Worm (Caenorhabditis elegans): ENCODE measurements around the gene str-252.

The str-252 gene

DNA sequence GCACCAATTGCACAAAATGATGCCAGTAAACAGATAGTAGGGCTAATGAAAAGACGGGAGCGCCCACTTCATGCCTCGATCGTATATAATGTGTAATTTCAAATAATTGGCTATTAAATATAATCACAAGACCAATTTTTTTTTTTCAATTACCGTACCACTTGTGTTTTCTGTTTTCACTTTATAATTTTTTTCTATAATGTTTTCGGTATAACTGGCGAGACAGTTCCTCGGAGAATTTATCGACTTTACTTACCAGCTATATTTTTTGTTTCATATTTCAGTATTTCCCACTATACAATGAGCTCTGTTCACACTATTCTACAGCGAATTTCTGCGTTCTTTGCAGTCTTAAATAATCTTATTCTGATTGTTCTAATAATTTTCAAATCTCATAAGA is at the start of gene str-252:
str-252 (plus strand) TSS at position 301 of the 400 bp plus-strand sequence.
- TF ChIP-seq unc-62 (GFP tag; optimal IDR thresholded peaks at IDR 0.05) = no peak

DNA sequence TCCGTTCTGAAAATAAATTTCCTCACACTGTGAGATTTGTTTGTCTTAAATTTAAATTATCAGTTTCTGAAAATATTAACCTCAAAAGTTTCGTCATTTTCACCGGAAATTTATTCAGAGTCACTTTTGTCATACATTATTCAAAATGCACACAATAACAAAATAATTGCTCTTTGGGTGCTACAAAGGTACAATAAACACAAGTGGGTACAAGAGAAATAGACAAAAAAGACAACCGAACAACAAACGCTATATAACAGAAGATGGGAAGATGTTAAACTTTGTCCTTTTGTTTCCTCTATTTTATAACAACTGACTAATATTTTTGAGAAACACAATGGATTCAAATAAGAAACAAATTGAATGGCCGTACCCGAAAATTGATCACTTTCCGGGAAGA is 46.7 kb upstream of the str-252 start:
- no peak for TF ChIP-seq unc-62 (GFP tag; optimal IDR thresholded peaks at IDR 0.05)

DNA sequence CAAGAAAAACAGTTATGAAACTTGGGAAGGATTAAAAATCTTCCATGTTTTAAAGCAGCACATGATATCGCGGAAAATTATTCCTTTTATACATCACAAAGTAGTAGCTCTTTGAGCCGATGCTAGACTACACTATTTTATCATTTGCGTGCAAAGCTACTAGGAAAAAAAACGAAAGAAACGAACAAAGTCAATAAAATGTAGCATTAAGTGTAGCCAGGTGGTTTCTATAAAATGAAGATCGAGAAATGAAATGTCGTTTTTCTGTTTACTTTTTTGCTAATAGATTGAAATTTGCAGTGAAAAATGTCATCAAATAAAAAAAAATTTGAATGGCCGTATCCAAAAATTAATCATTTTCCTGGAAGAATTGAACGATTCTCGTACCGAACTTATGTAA is 43.4 kb upstream of the str-252 start, which contains the start of gene cpt-5:
cpt-5 (plus strand) TSS at position 301 of the 400 bp plus-strand sequence.
- no peak for TF ChIP-seq unc-62 (GFP tag; optimal IDR thresholded peaks at IDR 0.05)

DNA sequence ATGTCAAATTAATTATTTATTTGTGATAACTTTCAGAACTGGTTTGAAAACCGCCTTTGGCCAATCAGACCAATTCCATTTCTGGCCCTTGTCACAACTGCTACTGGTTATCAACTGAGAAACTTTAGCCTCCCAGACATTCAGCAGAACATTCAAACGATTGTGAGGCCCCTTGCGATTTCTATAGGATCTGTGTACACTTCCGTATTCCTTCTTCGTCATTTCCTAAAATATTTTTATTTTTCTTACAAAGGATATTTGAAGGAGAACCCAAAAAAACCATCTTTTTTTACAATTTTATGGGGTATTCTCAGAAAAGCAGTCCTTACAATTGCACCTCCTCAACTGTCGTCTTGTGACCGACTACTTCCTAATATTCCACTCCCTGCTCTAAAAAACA is 43.0 kb upstream of the str-252 start:
- no peak for TF ChIP-seq unc-62 (GFP tag; optimal IDR thresholded peaks at IDR 0.05)

DNA sequence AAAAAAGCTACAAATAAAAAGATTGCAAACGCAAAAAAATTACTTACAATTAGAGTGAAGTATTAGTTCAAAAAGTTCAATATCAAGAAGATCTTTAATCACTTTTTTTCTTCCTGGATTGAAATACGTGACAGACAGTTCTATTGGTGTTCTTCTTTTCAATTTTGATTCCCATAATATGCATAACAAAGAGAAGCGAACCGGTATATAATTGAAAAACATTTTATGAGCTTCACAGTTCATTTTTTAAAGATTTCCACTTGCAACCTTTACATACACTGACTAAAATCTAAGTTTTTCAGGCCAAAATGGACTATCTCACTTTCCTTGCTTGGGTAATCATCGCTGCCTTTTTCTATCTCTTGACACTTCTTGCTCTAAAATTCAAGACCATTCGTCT is 39.8 kb upstream of the str-252 start, which contains the start of gene T22G5.1:
T22G5.1 (plus strand) TSS at position 301 of the 400 bp plus-strand sequence.
- TF ChIP-seq unc-62 (GFP tag; optimal IDR thresholded peaks at IDR 0.05) = no peak

DNA sequence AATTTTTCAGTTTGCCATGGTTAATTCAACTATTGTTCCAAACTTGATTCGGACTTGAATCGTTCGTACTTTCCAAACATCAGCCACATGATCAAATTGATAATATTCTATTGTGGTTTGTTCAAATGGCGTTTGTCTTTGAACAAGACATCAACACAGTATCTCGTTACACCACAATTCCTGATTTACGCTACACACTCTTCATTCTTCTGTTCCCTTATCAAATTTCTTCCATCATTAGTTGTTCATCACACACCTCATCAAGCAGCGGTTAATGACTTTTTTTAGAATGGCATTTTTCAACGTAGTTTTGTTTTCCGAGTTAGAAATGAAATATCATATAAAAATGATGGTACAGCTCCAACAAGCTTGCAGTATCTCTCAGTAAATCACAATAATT is 38.1 kb upstream of the str-252 start:
- no peak for TF ChIP-seq unc-62 (GFP tag; optimal IDR thresholded peaks at IDR 0.05)

DNA sequence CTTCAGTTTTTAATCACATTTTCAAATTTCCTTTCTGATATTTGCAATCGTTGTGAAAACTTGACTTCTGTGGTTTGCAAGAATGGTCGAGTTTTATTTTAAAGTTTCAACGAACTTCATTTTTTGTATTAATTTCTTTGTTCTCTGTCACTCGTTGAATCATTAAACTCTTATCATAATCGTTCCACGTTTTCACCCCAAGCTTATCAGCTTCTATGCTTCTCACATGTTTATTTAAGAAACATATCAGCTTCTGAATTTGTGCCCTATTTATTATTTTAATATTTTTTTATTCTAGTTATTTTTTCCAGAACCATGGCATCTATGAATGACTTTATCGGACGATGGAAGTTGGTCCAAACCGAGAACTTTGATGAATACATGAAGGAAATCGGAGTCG is 37.1 kb upstream of the str-252 start, which contains the start of gene lbp-7:
lbp-7 (plus strand) TSS at position 312 of the 400 bp plus-strand sequence.
- TF ChIP-seq unc-62 (GFP tag; optimal IDR thresholded peaks at IDR 0.05) = no peak

DNA sequence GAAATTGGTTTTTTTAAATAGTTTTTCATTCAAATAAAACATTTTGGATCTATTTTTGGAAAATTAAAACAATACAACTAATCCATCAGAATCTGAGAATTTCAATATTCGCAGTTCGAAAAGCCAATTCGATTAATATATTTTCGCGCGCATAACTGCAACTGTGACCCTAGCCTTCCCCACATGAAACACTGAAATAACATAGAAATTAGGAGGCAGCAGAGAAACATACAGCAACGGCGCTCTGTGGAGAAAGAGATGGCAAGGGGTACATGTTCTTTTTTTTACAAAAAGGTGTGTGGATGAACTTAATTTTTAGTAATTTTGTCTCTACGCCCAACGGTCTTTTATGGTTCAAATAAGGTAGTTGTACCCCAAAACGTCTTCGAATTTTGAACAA is 36.1 kb upstream of the str-252 start:
- no peak for TF ChIP-seq unc-62 (GFP tag; optimal IDR thresholded peaks at IDR 0.05)

DNA sequence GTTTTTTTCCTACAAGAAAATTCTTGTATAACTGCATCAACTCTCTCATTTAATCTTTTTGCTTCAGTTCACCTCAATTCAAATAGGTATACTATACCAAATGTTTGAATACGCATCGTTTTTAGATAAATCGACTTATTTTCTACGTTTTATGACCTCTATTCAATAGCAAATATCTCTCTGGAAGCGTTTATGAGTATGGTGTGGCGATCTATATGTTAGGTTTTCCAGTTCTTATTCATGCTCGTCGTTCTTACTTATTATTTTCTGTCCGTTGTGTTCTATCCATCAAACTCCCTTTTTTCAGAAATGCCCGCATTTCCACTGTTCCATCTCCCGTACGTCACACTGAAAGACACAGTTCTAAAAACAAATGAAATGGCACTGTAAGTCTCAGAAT is 35.7 kb upstream of the str-252 start, which contains the start of gene T22G5.3:
T22G5.3 (plus strand) TSS at position 301 of the 400 bp plus-strand sequence.
- no peak for TF ChIP-seq unc-62 (GFP tag; optimal IDR thresholded peaks at IDR 0.05)

DNA sequence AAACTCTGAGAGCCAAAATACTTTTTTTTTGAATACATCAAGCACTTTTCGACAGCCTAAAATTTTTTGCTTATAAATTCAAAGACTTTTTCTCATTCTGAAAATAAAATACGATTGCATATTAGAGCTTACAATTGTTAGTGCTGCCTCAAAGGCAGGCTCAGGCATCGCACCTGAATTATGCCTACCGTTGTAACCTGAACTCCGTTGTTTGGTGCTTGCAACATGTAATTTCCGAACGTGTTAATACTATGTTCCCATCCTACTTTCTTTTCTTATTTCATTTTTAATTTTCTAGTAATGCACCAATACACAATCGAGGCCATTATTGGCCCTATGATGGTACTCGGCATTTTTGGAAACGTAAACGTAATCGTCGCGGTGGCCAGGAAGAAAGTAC is 28.9 kb upstream of the str-252 start, which contains the start of gene srsx-19:
srsx-19 (plus strand) TSS at position 301 of the 400 bp plus-strand sequence.
- no peak for TF ChIP-seq unc-62 (GFP tag; optimal IDR thresholded peaks at IDR 0.05)

DNA sequence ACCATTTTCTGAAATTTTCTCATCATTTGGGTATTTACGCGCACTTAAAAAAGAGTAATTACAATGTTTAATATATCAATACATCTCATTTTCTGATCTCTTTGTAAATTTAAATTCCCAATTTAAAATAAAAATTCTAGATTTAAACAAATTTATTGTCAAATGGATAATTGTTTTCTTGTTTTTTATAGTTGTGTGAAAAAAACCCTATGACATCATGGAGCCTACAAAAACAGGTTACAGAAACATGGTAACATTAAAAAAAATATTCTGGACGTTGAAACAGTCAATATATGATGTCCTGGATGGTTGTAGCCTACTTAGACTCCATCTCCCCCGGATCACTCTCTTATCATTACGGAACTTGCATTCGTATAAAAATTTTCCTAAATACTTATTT is 26.8 kb upstream of the str-252 start, which contains the start of gene spp-12:
spp-12 (plus strand) TSS at position 301 of the 400 bp plus-strand sequence.
- TF ChIP-seq unc-62 (GFP tag; optimal IDR thresholded peaks at IDR 0.05) = no peak

DNA sequence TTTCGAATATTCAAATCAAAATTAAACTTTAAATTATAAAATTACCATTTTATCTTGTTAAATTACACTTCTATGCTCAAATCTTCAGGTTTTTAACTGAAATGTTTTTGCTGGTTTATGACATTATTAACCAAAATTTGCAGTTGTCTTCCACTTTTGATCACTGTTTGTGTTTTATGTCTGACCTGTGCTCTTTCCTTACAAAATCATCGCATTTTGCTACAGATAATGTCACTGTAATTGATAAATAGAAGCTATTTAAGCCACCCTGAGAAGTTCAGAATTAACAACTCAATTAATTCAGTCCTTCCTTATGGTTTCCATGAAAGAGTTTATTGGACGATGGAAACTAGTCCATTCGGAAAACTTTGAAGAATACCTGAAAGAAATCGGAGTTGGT is 25.8 kb upstream of the str-252 start, which contains the start of gene lbp-8:
lbp-8 (plus strand) TSS at position 301 of the 400 bp plus-strand sequence.
- TF ChIP-seq unc-62 (GFP tag; optimal IDR thresholded peaks at IDR 0.05) = no peak

DNA sequence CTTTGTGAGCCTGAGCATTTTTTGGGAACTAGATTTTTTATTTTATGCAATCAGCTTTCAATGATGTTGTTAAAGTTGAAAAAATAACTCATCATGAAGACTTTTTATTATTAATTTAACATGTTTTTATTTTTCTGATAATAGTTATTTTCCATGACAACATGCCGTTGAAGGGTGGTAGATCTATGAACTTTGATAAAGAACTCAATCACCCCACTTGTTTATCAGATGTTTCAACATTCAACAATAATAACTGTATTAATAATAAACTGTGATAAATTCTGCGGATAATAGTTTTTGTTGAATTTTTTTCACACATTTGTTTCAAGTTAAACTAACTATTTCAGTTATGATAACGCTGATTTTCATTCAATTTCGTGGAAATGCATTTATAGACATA is 24.8 kb upstream of the str-252 start:
- no peak for TF ChIP-seq unc-62 (GFP tag; optimal IDR thresholded peaks at IDR 0.05)

DNA sequence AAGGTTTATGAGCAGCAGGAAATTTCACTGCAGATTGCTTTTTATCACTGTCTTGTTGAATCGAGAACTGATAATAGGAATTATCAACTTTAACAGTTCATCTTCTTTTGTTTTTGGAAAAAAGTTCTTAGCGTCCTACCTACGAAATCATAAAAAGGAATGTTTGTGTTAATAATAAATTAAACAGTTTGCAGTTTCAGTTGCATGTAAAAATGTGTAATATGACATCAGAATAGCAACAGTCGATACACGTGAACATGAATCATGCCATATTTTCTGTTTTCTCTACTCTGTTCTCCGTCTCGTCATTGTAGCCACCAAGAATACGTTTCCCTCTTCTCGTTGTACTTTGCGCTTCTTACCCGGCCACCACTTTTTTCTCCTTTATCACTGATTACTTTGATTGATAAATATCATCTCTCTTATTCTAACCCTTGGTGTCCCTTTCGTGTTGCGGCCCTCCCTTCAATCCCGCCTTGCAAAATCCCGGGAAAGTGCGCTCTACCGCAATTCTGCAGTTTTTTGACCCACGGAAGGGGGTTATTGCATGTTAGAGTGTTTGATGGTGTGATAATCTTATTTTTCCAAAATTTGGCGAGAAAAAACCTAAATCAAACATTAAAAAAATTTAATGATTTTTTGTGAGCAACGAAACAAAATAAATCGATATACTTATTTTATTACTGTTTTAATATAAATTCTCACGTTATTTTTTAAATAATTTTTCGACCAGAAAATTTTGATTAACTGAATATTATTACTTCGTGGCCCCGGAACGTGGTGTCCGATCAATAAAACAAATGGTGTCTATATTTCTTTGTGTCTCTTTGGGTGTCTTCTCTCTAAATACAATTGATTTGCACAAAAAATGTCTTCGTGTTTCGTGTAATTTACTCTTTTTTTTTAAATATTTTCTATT is 23.6 kb upstream of the str-252 start, which contains the start of gene sptl-3:
sptl-3 (plus strand) TSS at position 869 of the 919 bp plus-strand sequence.
- no peak for TF ChIP-seq unc-62 (GFP tag; optimal IDR thresholded peaks at IDR 0.05)

DNA sequence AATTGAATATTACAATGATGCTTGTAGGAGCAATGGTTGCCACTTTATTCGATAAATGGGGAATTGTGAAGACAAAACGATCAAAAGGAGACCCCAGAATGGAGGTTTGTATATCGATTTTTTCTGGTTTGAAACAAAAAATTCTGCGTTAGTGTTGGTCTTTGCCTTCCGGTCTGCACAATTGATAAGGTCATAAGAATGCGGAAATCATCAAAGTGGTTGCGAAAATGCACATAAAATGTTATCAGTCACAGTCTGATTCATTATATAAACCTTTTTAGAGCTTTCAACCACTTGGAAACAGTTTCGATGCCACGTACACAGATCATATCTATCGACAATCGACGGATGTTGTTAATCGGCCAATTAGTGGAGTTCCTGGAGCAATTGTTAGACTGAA is 22.7 kb upstream of the str-252 start:
- no peak for TF ChIP-seq unc-62 (GFP tag; optimal IDR thresholded peaks at IDR 0.05)

DNA sequence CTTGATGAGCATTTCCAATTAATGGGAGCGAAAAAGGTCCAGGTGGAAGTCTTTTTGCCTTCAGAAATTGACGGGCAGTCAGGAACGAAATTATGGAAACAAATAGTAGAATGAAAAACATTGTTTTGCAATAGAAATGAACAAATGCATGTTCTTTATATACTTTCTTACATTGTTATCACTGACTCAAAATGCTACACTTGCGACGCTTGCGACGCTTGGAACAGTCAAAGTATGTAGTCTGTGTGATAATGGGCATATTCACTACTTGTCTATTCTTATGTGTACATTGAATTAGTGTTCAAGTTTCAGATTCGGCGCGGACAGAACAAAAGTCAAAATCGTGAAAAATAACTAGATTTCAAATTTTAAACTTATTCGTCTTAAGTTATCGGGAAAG is 17.9 kb upstream of the str-252 start, which contains the start of gene cyp-35C1:
cyp-35C1 (minus strand) TSS at position 132 of the 400 bp plus-strand sequence.
- no peak for TF ChIP-seq unc-62 (GFP tag; optimal IDR thresholded peaks at IDR 0.05)

DNA sequence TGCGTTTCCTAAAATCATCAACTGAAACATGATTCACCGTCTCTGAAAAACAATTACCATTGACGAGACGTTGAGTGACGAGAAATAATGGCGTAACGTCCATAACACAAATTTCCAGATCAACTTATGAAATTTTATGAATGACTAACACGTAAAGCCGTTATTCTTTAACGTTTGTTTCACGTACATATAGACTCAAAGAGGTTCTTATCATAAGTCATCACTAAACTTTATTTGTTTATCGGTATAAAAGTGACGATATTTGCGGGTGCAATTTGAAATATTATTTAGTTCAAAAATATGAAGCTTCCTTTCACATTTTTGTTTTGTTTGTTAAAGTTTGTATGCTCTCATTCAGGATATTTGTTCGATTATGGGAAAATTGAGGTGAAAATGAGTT is 17.1 kb upstream of the str-252 start, which contains the start of gene oac-3:
oac-3 (plus strand) TSS at position 301 of the 400 bp plus-strand sequence.
- no peak for TF ChIP-seq unc-62 (GFP tag; optimal IDR thresholded peaks at IDR 0.05)
